Fruit fly (Drosophila melanogaster) whole organism, prepupa: ENCODE data around the gene CG18081.

ENCODE experiments used
- CG16779 ChIP-seq: fragments of 200-800 bp; sonication (Bioruptor generic); optimal IDR thresholded peaks from 3 replicates; lab custom pipeline; 2017; ENCODE audit warnings: missing biosample characterization, mild to moderate bottlenecking, missing genetic modification characterization
- CG6163 ChIP-seq: fragments of 200-800 bp; sonication (Bioruptor generic); IDR thresholded peaks from 3 replicates; pipeline ENCODE4 v1.3.6; 2022; ENCODE audit warnings: missing biosample characterization, missing genetic modification characterization
- CG8319 ChIP-seq: fragments of 200-800 bp; sonication (Bioruptor generic); optimal IDR thresholded peaks from 3 replicates; lab custom pipeline; 2016; ENCODE audit warnings: missing biosample characterization, missing genetic modification characterization
- Eip78C ChIP-seq: fragments of 200-800 bp; sonication (Bioruptor generic); peaks from one replicate; lab custom pipeline; 2016; ENCODE audit warnings: missing biosample characterization, missing genetic modification characterization

- no peak for TF ChIP-seq Eip78C (GFP tag; lab: Kevin White, UChicago)
- TF ChIP-seq CG16779 = no peak
- TF ChIP-seq CG6163 (GFP tag; lab: Robert Waterston, UW) = no peak
- no peak for TF ChIP-seq CG8319 (GFP tag; lab: Kevin White, UChicago)
These were observed 18.5 kb downstream of the CG18081 start, which contains the start of gene CkIIalpha-i1 for dm6 chr3L:15816714-15817113.
